Worm (Caenorhabditis elegans) whole organism, young adult: ENCODE measurements around the gene anmt-1.

ENCODE experiments used
- B0035.1 ChIP-seq: sonication (generic microtip); optimal IDR thresholded peaks from 2 replicates; lab custom pipeline; 2016; ENCODE audit warnings: missing genetic modification characterization, mild to moderate bottlenecking, missing compliant biosample characterization, missing genotype, missing genetic modification reagents
- B0336.3 ChIP-seq: fragments of 200-800 bp; sonication (Bioruptor generic); IDR thresholded peaks from 2 replicates; pipeline ENCODE4 v1.3.6; 2022; ENCODE audit warnings: missing genetic modification characterization, missing compliant biosample characterization
- C06A6.2 ChIP-seq: fragments of 200-800 bp; sonication (Bioruptor generic); conservative IDR thresholded peaks from 2 replicates; pipeline ENCODE4 v1.3.6; 2022; ENCODE audit warnings: missing genetic modification characterization, missing compliant biosample characterization
- D2030.7 ChIP-seq: fragments of 200-800 bp; sonication (Bioruptor generic); IDR thresholded peaks from 2 replicates; pipeline ENCODE4 v1.3.6; 2022; ENCODE audit warnings: missing genetic modification reagents, missing genetic modification characterization, missing compliant biosample characterization
- F22D6.2 ChIP-seq: sonication (generic microtip); optimal IDR thresholded peaks from 2 replicates; lab custom pipeline; 2016; ENCODE audit warnings: mild to moderate bottlenecking, missing genetic modification characterization, missing compliant biosample characterization
- F23B12.7 ChIP-seq: sonication (generic microtip); optimal IDR thresholded peaks from 2 replicates; lab custom pipeline; 2017; ENCODE audit warnings: missing genetic modification characterization, mild to moderate bottlenecking, missing compliant biosample characterization, antibody characterized with exemption, moderate library complexity; ENCODE audit not compliant: insufficient read depth
- F39B2.1 ChIP-seq: fragments of 200-800 bp; sonication (Bioruptor generic); IDR thresholded peaks from 2 replicates; pipeline ENCODE4 v1.3.6; 2022; ENCODE audit warnings: missing genetic modification reagents, missing genetic modification characterization, missing compliant biosample characterization
- F49E8.2 ChIP-seq: sonication (generic microtip); optimal IDR thresholded peaks from 3 replicates; lab custom pipeline; 2017; ENCODE audit warnings: missing genetic modification characterization, mild to moderate bottlenecking, missing compliant biosample characterization, antibody characterized with exemption, moderate library complexity; ENCODE audit not compliant: insufficient read depth
- F55B11.4 ChIP-seq: sonication (generic microtip); optimal IDR thresholded peaks from 2 replicates; lab custom pipeline; 2016; ENCODE audit warnings: missing compliant biosample characterization, missing genetic modification characterization, borderline replicate concordance; ENCODE audit not compliant: insufficient read depth
- F57A8.1 ChIP-seq: fragments of 200-800 bp; sonication (Bioruptor generic); optimal IDR thresholded peaks from 2 replicates; lab custom pipeline; 2018; ENCODE audit warnings: mild to moderate bottlenecking, missing genetic modification characterization, moderate library complexity, missing compliant biosample characterization
- K11D2.4 ChIP-seq: fragments of 200-800 bp; sonication (Bioruptor generic); IDR thresholded peaks from 2 replicates; pipeline ENCODE4 v1.3.6; 2022; ENCODE audit warnings: missing genetic modification reagents, missing genetic modification characterization, missing compliant biosample characterization
- K12H6.12 ChIP-seq: fragments of 200-800 bp; sonication (Bioruptor generic); optimal IDR thresholded peaks from 2 replicates; lab custom pipeline; 2018; ENCODE audit warnings: mild to moderate bottlenecking, missing genetic modification characterization, missing compliant biosample characterization
- T26A5.8 ChIP-seq: sonication (generic microtip); optimal IDR thresholded peaks from 2 replicates; lab custom pipeline; 2016; ENCODE audit warnings: missing genetic modification characterization, missing compliant biosample characterization
- Y53F4B.3 ChIP-seq: fragments of 200-800 bp; sonication (Bioruptor generic); IDR thresholded peaks from 2 replicates; pipeline ENCODE4 v1.3.6; 2022; ENCODE audit warnings: missing genetic modification reagents, missing genetic modification characterization, missing compliant biosample characterization
- Y95B8A.8 ChIP-seq: fragments of 200-800 bp; sonication (Bioruptor generic); IDR thresholded peaks from 2 replicates; pipeline ENCODE4 v1.3.6; 2022; ENCODE audit warnings: missing genetic modification reagents, missing genetic modification characterization, missing compliant biosample characterization
- akir-1 ChIP-seq: fragments of 200-800 bp; sonication (Bioruptor generic); optimal IDR thresholded peaks from 2 replicates; lab custom pipeline; 2018; ENCODE audit warnings: mild to moderate bottlenecking, missing genetic modification characterization, moderate library complexity, missing compliant biosample characterization
- ama-1 ChIP-seq, 3 experiments: fragments of 150-350 bp in 1 of 3; sonication (generic microtip) in 2 of 3; optimal IDR thresholded peaks; 2 replicates each; lab custom pipeline; 2014 to 2018; ENCODE audit warnings: missing biosample characterization in 2 of 3, missing genetic modification characterization in 2 of 3, missing genetic modification reagents in 2 of 3
- attf-3 ChIP-seq: fragments of 200-800 bp; sonication (Bioruptor generic); conservative IDR thresholded peaks from 2 replicates; pipeline ENCODE4 v1.3.6; 2022; ENCODE audit warnings: missing genetic modification reagents, missing genetic modification characterization, missing compliant biosample characterization
- bed-2 ChIP-seq: fragments of 200-800 bp; sonication (Bioruptor generic); IDR thresholded peaks from 2 replicates; pipeline ENCODE4 v1.3.6; 2022; ENCODE audit warnings: missing genetic modification reagents, missing genetic modification characterization, missing compliant biosample characterization
- ceh-27 ChIP-seq: fragments of 200-800 bp; sonication (Bioruptor generic); optimal IDR thresholded peaks from 2 replicates; lab custom pipeline; 2018; ENCODE audit warnings: mild to moderate bottlenecking, missing genetic modification characterization, moderate library complexity, missing compliant biosample characterization
- ceh-58 ChIP-seq: fragments of 200-800 bp; sonication (Bioruptor generic); IDR thresholded peaks from 2 replicates; pipeline ENCODE4 v1.3.6; 2022; ENCODE audit warnings: missing genetic modification characterization, missing compliant biosample characterization
- ceh-91 ChIP-seq: fragments of 200-800 bp; sonication (Bioruptor generic); IDR thresholded peaks from 2 replicates; pipeline ENCODE4 v1.3.6; 2022; ENCODE audit warnings: missing genetic modification reagents, missing genetic modification characterization, missing compliant biosample characterization
- chd-7 ChIP-seq: sonication (generic microtip); optimal IDR thresholded peaks from 2 replicates; lab custom pipeline; 2016; ENCODE audit warnings: mild to moderate bottlenecking, missing genetic modification characterization, moderate library complexity, missing compliant biosample characterization
- dox-1 ChIP-seq: fragments of 200-800 bp; sonication (Bioruptor generic); IDR thresholded peaks from 2 replicates; pipeline ENCODE4 v1.3.6; 2022; ENCODE audit warnings: missing genetic modification reagents, missing genetic modification characterization, missing compliant biosample characterization
- egl-18 ChIP-seq: fragments of 200-800 bp; sonication (Bioruptor generic); IDR thresholded peaks from 2 replicates; pipeline ENCODE4 v1.3.6; 2022; ENCODE audit warnings: missing genetic modification reagents, missing genetic modification characterization, missing compliant biosample characterization
- ets-4 ChIP-seq: fragments of 200-800 bp; sonication (Bioruptor generic); optimal IDR thresholded peaks from 2 replicates; lab custom pipeline; 2018; ENCODE audit warnings: mild to moderate bottlenecking, missing genetic modification characterization, missing compliant biosample characterization
- fkh-3 ChIP-seq: sonication (generic microtip); optimal IDR thresholded peaks from 2 replicates; lab custom pipeline; 2016; ENCODE audit warnings: mild to moderate bottlenecking, missing genetic modification characterization, missing compliant biosample characterization
- gei-17 ChIP-seq: fragments of 200-800 bp; sonication (Bioruptor generic); optimal IDR thresholded peaks from 2 replicates; lab custom pipeline; 2018; ENCODE audit warnings: mild to moderate bottlenecking, missing genetic modification characterization, missing compliant biosample characterization
- him-1 ChIP-seq: sonication (generic microtip); optimal IDR thresholded peaks from 2 replicates; lab custom pipeline; 2016; ENCODE audit warnings: missing genotype, missing genetic modification reagents, missing genetic modification characterization, missing compliant biosample characterization
- hmg-1.2 ChIP-seq: fragments of 200-800 bp; sonication (Bioruptor generic); IDR thresholded peaks from 2 replicates; pipeline ENCODE4 v1.3.6; 2022; ENCODE audit warnings: missing genetic modification reagents, missing genetic modification characterization, missing compliant biosample characterization
- hsf-1 ChIP-seq: fragments of 200-800 bp; sonication (Bioruptor generic); IDR thresholded peaks from 2 replicates; pipeline ENCODE4 v1.3.6; 2022; ENCODE audit warnings: missing genetic modification reagents, missing genetic modification characterization, missing compliant biosample characterization
- let-607 ChIP-seq, 2 experiments: fragments of 200-800 bp in 1 of 2; sonication (Bioruptor generic) in 1 of 2; sonication (generic microtip) in 1 of 2; optimal IDR thresholded peaks; 2 replicates each; lab custom pipeline; 2016 to 2018; ENCODE audit warnings: mild to moderate bottlenecking in 2 of 2, missing compliant biosample characterization in 2 of 2, missing genetic modification characterization in 2 of 2, moderate library complexity in 2 of 2, missing genotype in 1 of 2
- lin-35 ChIP-seq, 3 experiments: fragments of 150-350 bp in 2 of 3; sonication (generic microtip) in 1 of 3; optimal IDR thresholded peaks; 2 replicates each; lab custom pipeline; 2014 to 2018; ENCODE audit warnings: missing biosample characterization in 3 of 3, missing genetic modification characterization in 3 of 3, missing genetic modification reagents in 3 of 3
- nfya-2 ChIP-seq: fragments of 200-800 bp; sonication (Bioruptor generic); IDR thresholded peaks from 2 replicates; pipeline ENCODE4 v1.3.6; 2022; ENCODE audit warnings: missing genetic modification reagents, missing genetic modification characterization, missing compliant biosample characterization
- nhr-80 ChIP-seq: sonication (generic microtip); optimal IDR thresholded peaks from 2 replicates; lab custom pipeline; 2016; ENCODE audit warnings: missing genetic modification characterization, missing compliant biosample characterization
- nhr-90 ChIP-seq: sonication (generic microtip); optimal IDR thresholded peaks from 2 replicates; lab custom pipeline; 2016; ENCODE audit warnings: missing genotype, mild to moderate bottlenecking, missing genetic modification characterization, missing compliant biosample characterization
- pbrm-1 ChIP-seq: fragments of 200-800 bp; sonication (Bioruptor generic); IDR thresholded peaks from 2 replicates; pipeline ENCODE4 v1.3.6; 2022; ENCODE audit warnings: missing genetic modification reagents, missing genetic modification characterization, missing compliant biosample characterization
- rcor-1 ChIP-seq: fragments of 200-800 bp; sonication (Bioruptor generic); IDR thresholded peaks from 2 replicates; pipeline ENCODE4 v1.3.6; 2022; ENCODE audit warnings: missing genetic modification reagents, missing genetic modification characterization, missing compliant biosample characterization
- sdz-38 ChIP-seq: sonication (generic microtip); optimal IDR thresholded peaks from 2 replicates; lab custom pipeline; 2016; ENCODE audit warnings: missing genotype, missing genetic modification characterization, missing compliant biosample characterization
- unc-130 ChIP-seq: sonication (generic microtip); optimal IDR thresholded peaks from 2 replicates; lab custom pipeline; 2016; ENCODE audit warnings: missing genetic modification reagents, missing genetic modification characterization, missing compliant biosample characterization
- unc-62 ChIP-seq: fragments of 150-350 bp; optimal IDR thresholded peaks from 2 replicates; lab custom pipeline; 2014; ENCODE audit warnings: missing biosample characterization, missing genetic modification reagents, missing genetic modification characterization
- xnd-1 ChIP-seq: sonication (generic microtip); optimal IDR thresholded peaks from 2 replicates; lab custom pipeline; 2016; ENCODE audit warnings: missing genotype, missing genetic modification reagents, missing genetic modification characterization, missing compliant biosample characterization
- zfh-2 ChIP-seq: fragments of 200-800 bp; sonication (Bioruptor generic); conservative IDR thresholded peaks from 2 replicates; pipeline ENCODE4 v1.3.6; 2022; ENCODE audit warnings: missing genetic modification reagents, missing genetic modification characterization, missing compliant biosample characterization
- ztf-22 ChIP-seq: fragments of 200-800 bp; sonication (Bioruptor generic); optimal IDR thresholded peaks from 2 replicates; lab custom pipeline; 2018; ENCODE audit warnings: mild to moderate bottlenecking, missing genetic modification characterization, moderate library complexity, missing compliant biosample characterization
- ztf-26 ChIP-seq: sonication (generic microtip); optimal IDR thresholded peaks from 2 replicates; lab custom pipeline; 2017; ENCODE audit warnings: missing genetic modification characterization, missing compliant biosample characterization
- ztf-28 ChIP-seq: fragments of 200-800 bp; sonication (Bioruptor generic); IDR thresholded peaks from 2 replicates; pipeline ENCODE4 v1.3.6; 2022; ENCODE audit warnings: missing genetic modification reagents, missing genetic modification characterization, missing compliant biosample characterization

The anmt-1 gene

DNA sequence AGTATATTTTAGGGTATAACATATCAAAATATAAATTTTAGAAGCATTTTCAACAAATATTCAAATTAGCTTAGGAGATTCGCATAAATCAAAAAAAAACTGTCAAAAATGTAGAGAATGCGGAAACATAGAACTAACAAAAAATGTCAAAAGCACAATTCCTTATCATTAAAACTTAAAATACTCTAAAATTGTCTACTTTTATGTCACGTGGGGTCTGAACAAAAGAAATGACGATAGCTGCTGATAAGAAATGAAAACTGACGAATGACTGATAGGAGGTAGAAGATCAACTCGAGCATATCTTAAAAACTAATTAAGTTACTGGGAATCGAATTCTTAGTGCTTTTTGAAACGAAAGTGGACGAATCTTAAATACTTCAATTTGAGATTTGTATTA, 49.1 kb downstream of the anmt-1 start (continued):
- TF ChIP-seq nhr-80 (tag; lab: Kevin White, UChicago), result peak; percentile 35

DNA sequence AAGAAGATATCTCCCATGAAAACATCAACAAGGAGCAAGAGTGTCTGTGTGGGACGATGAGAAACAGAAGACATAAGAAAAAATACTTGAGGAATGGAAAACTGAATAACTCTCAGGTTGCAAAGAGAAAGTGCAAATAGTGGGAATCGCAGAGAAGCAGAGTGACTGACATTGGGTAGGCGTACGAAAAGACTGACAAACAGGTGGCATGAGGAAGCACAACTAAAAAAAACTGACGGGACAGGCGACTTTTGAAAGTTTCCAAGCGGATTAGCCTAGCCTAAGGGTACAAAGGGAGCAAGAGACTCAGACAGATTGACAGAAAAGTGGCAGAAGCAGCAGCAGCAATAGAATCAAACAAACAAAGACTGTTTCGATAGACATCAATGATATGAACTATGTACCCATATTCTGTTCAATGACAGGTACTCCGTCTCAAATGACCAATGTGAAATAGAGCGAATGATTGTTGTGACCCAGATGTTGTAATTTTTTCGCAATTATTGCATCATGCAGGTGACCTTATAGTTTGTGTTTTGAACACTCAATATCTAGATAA, 49.8 kb downstream of the anmt-1 start:
- no peak for TF ChIP-seq ztf-28 (GFP tag; lab: Robert Waterston, UW)
- no peak for TF ChIP-seq gei-17 (GFP tag; lab: Kevin White, UChicago)
- no peak for TF ChIP-seq ztf-26 (tag; lab: Kevin White, UChicago)
- TF ChIP-seq nfya-2 (GFP tag; lab: Robert Waterston, UW), result no peak
- peak; percentile 25 for TF ChIP-seq K12H6.12 (tag; lab: Kevin White, UChicago)
- TF ChIP-seq egl-18 (GFP tag; lab: Robert Waterston, UW), result no peak
- TF ChIP-seq F55B11.4 (tag; lab: Kevin White, UChicago), result no peak
- TF ChIP-seq chd-7 (tag; lab: Kevin White, UChicago), result no peak
- TF ChIP-seq Y53F4B.3 (GFP tag; lab: Robert Waterston, UW), result no peak
- TF ChIP-seq ceh-91 (GFP tag; lab: Robert Waterston, UW), result no peak
- TF ChIP-seq ceh-27 (GFP tag; lab: Kevin White, UChicago), result no peak
- no peak for TF ChIP-seq hsf-1
- TF ChIP-seq K11D2.4 (GFP tag; lab: Robert Waterston, UW), result 0 out of 2 replicates have a peak, but pooled peaks have one; percentile 58
- peak; percentile 66 for TF ChIP-seq nhr-80 (tag; lab: Kevin White, UChicago)
- no peak for TF ChIP-seq F57A8.1
- no peak for TF ChIP-seq F39B2.1
- no peak for TF ChIP-seq B0336.3 (GFP tag; lab: Robert Waterston, UW)
- TF ChIP-seq bed-2 (GFP tag; lab: Robert Waterston, UW), result no peak
- TF ChIP-seq F23B12.7, result no peak
- TF ChIP-seq T26A5.8 (tag; lab: Kevin White, UChicago), result no peak
- TF ChIP-seq zfh-2 (GFP tag; lab: Robert Waterston, UW), result no peak
- TF ChIP-seq B0035.1 (tag; lab: Kevin White, UChicago), result no peak
- TF ChIP-seq ama-1 (optimal IDR thresholded peaks at IDR 0.05; lab: Kevin White, UChicago), result no peak
- TF ChIP-seq ama-1 (GFP tag; optimal IDR thresholded peaks at IDR 0.05; lab: Kevin White, UChicago), result no peak
- TF ChIP-seq D2030.7 (GFP tag; lab: Robert Waterston, UW), result no peak
- TF ChIP-seq F22D6.2 (tag; lab: Kevin White, UChicago), result peak; percentile 8
- no peak for TF ChIP-seq ceh-58 (GFP tag; lab: Robert Waterston, UW)
- TF ChIP-seq ets-4 (GFP tag; lab: Kevin White, UChicago), result no peak
- no peak for TF ChIP-seq rcor-1
- 0 out of 2 replicates have a peak, but pooled peaks have one; percentile 13 for TF ChIP-seq C06A6.2 (GFP tag; lab: Robert Waterston, UW)
- TF ChIP-seq pbrm-1 (GFP tag; lab: Robert Waterston, UW), result no peak
- TF ChIP-seq fkh-3 (tag; lab: Kevin White, UChicago), result no peak
- no peak for TF ChIP-seq him-1 (tag; lab: Kevin White, UChicago)
- no peak for TF ChIP-seq Y95B8A.8
- no peak for TF ChIP-seq attf-3
- no peak for TF ChIP-seq let-607 (tag; optimal IDR thresholded peaks at IDR 0.05; lab: Kevin White, UChicago)
- no peak for TF ChIP-seq F49E8.2
- no peak for TF ChIP-seq xnd-1 (tag; lab: Kevin White, UChicago)
- TF ChIP-seq nhr-90 (tag; lab: Kevin White, UChicago), result no peak
- peak; percentile 45 for TF ChIP-seq hmg-1.2 (GFP tag; lab: Robert Waterston, UW)
- no peak for TF ChIP-seq unc-130 (GFP tag; lab: Kevin White, UChicago)
- no peak for TF ChIP-seq lin-35 (GFP tag; optimal IDR thresholded peaks at IDR 0.05; lab: Kevin White, UChicago)
- TF ChIP-seq akir-1 (GFP tag; lab: Kevin White, UChicago), result no peak
- TF ChIP-seq sdz-38 (tag; lab: Kevin White, UChicago), result no peak
- peak; percentile 47; the same call in 1 of the 2 replicates for TF ChIP-seq dox-1
- TF ChIP-seq unc-62 (GFP tag; lab: Kevin White, UChicago), result peak; percentile 69
- TF ChIP-seq ztf-22 (GFP tag; lab: Kevin White, UChicago), result no peak
